Worm (Caenorhabditis elegans): ENCODE data around the gene F52C6.3.

DNA sequence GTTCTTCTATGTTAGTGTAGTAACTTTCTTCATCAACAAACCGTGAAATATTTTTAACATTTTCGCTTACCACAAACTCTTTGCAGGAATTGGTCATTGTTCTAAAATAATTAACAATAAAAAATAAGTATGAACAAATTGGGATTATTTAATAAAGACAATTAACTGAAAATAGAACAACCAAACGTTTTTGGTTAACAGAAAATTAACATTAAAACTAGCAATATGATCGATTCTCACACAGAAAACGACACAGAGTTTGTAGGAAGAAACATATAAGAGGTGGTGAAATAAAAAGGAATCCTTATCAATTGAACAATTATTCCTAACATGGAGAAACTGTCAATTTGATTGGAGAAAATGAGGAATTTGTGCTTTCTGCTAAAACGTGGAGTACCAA, 45.9 kb upstream of the F52C6.3 start, which contains the start of gene math-16:
- TF ChIP-seq lsy-2 (tag; optimal IDR thresholded peaks at IDR 0.05) (no peak), lin-39 (tag; optimal IDR thresholded peaks at IDR 0.05) (no peak), nhr-11 (tag; optimal IDR thresholded peaks at IDR 0.05) (no peak), jun-1 (tag; optimal IDR thresholded peaks at IDR 0.05) (no peak), C16A3.4 (tag; optimal IDR thresholded peaks at IDR 0.05) (no peak), hlh-17 (GFP tag; optimal IDR thresholded peaks at IDR 0.05; ENCODE audit: borderline replicate concordance) (no peak), nhr-77 (tag; optimal IDR thresholded peaks at IDR 0.05) (no peak)
